Worm (Caenorhabditis elegans): Measurements from ENCODE around the gene Y62E10A.19.
"Not testable (repeated sequence)": the region's sequence is repeated elsewhere in the genome, so short reads cannot be mapped to it uniquely, and the experiment has no call there.

DNA sequence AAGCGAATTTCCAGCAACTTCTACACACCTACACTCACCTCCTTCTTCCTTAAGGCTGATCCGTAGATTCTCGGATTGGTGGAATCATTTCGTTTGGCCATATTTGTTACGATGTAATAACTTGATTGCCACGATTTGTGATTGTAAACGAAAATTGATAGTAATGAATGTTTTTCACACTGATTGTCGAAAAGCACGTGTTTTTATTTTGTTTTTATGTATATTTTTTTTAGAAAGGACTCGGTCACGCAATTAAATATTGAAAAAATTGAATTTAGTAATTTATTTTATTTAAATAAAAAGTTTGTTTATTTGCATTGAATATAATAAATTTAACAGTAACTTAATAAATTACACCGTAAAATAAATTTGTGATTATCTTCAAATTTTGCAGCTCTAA, 25.8 kb upstream of the Y62E10A.19 start, which contains the start of gene K09B11.5:
- TF ChIP-seq ama-1 (optimal IDR thresholded peaks at IDR 0.05); hmbx-1 (tag; optimal IDR thresholded peaks at IDR 0.05); ets-7 (tag; optimal IDR thresholded peaks at IDR 0.05); ceh-36 (tag; optimal IDR thresholded peaks at IDR 0.05); scrt-1 (GFP tag; IDR thresholded peaks at IDR 0.05); F13C5.2 (tag; optimal IDR thresholded peaks at IDR 0.05); B0310.2 (tag; optimal IDR thresholded peaks at IDR 0.05); pes-1 (GFP tag; IDR thresholded peaks at IDR 0.05): not testable (repeated sequence)

Measured in whole organism, early embryonic.